Worm (Caenorhabditis elegans) whole organism, mixed stage, embryonic: ENCODE measurements around the gene unc-69.

Source experiments
- M03D4.4 ChIP-seq: sonication (generic microtip); optimal IDR thresholded peaks from 2 replicates; lab custom pipeline; 2017; ENCODE audit warnings: mild to moderate bottlenecking, missing genetic modification characterization, missing compliant biosample characterization
- blmp-1 ChIP-seq: fragments of 150-350 bp; optimal IDR thresholded peaks from 2 replicates; lab custom pipeline; 2014; ENCODE audit warnings: missing biosample characterization, missing genetic modification characterization
- ceh-39 ChIP-seq: fragments of 150-350 bp; optimal IDR thresholded peaks from 2 replicates; lab custom pipeline; 2014; ENCODE audit warnings: missing biosample characterization, missing genetic modification characterization
- ceh-43 ChIP-seq: fragments of 200-800 bp; sonication (Bioruptor generic); optimal IDR thresholded peaks from 2 replicates; lab custom pipeline; 2018; ENCODE audit warnings: mild to moderate bottlenecking, missing genetic modification characterization, moderate library complexity, missing compliant biosample characterization
- ces-1 ChIP-seq: fragments of 150-350 bp; optimal IDR thresholded peaks from 2 replicates; lab custom pipeline; 2014; ENCODE audit warnings: missing biosample characterization, missing genetic modification reagents, missing genetic modification characterization
- cnd-1 ChIP-seq: fragments of 200-800 bp; sonication (Bioruptor generic); optimal IDR thresholded peaks from 2 replicates; lab custom pipeline; 2018; ENCODE audit warnings: mild to moderate bottlenecking, missing genetic modification characterization, missing compliant biosample characterization
- drap-1 ChIP-seq: fragments of 200-800 bp; sonication (Bioruptor generic); optimal IDR thresholded peaks from 3 replicates; lab custom pipeline; 2018; ENCODE audit warnings: mild to moderate bottlenecking, missing genetic modification characterization, missing compliant biosample characterization
- elt-1 ChIP-seq: sonication (generic microtip); optimal IDR thresholded peaks from 2 replicates; lab custom pipeline; 2017; ENCODE audit warnings: missing genetic modification characterization, mild to moderate bottlenecking, missing compliant biosample characterization, antibody characterized with exemption, moderate library complexity, borderline replicate concordance; ENCODE audit not compliant: insufficient read depth
- flh-1 ChIP-seq: fragments of 200-800 bp; sonication (Bioruptor generic); optimal IDR thresholded peaks from 2 replicates; lab custom pipeline; 2018; ENCODE audit warnings: mild to moderate bottlenecking, missing genetic modification characterization, moderate library complexity, missing compliant biosample characterization
- ham-2 ChIP-seq: fragments of 200-800 bp; sonication (Bioruptor generic); optimal IDR thresholded peaks from 2 replicates; lab custom pipeline; 2018; ENCODE audit warnings: mild to moderate bottlenecking, missing genetic modification characterization, missing compliant biosample characterization
- hlh-1 ChIP-seq: fragments of 150-350 bp; optimal IDR thresholded peaks from 2 replicates; lab custom pipeline; 2014; ENCODE audit warnings: missing biosample characterization, missing genetic modification reagents, missing genetic modification characterization
- lin-13 ChIP-seq: fragments of 150-350 bp; optimal IDR thresholded peaks from 2 replicates; lab custom pipeline; 2014; ENCODE audit warnings: missing biosample characterization, missing genetic modification characterization
- lin-32 ChIP-seq: fragments of 200-800 bp; sonication (Bioruptor generic); optimal IDR thresholded peaks from 2 replicates; lab custom pipeline; 2018; ENCODE audit warnings: mild to moderate bottlenecking, missing genetic modification characterization, missing compliant biosample characterization
- lsy-2 ChIP-seq: fragments of 150-350 bp; optimal IDR thresholded peaks from 2 replicates; lab custom pipeline; 2014; ENCODE audit warnings: missing biosample characterization, missing genetic modification characterization
- mab-5 ChIP-seq: fragments of 150-350 bp; optimal IDR thresholded peaks from 2 replicates; lab custom pipeline; 2014; ENCODE audit warnings: missing biosample characterization, missing genetic modification characterization
- mep-1 ChIP-seq: fragments of 150-350 bp; optimal IDR thresholded peaks from 2 replicates; lab custom pipeline; 2017; ENCODE audit warnings: missing biosample characterization, missing genetic modification reagents, missing genetic modification characterization, inconsistent platforms
- mls-2 ChIP-seq: sonication (generic microtip); optimal IDR thresholded peaks from 2 replicates; lab custom pipeline; 2016; ENCODE audit warnings: mild to moderate bottlenecking, missing genetic modification characterization, moderate library complexity, missing compliant biosample characterization
- nhr-12 ChIP-seq: fragments of 150-350 bp; optimal IDR thresholded peaks from 2 replicates; lab custom pipeline; 2014; ENCODE audit warnings: missing biosample characterization, missing genetic modification characterization
- nhr-2 ChIP-seq: fragments of 150-350 bp; optimal IDR thresholded peaks from 2 replicates; lab custom pipeline; 2014; ENCODE audit warnings: missing biosample characterization, missing genetic modification characterization
- nhr-237 ChIP-seq: fragments of 150-350 bp; optimal IDR thresholded peaks from 2 replicates; lab custom pipeline; 2014; ENCODE audit warnings: missing biosample characterization, missing genetic modification characterization
- nhr-28 ChIP-seq: fragments of 150-350 bp; optimal IDR thresholded peaks from 2 replicates; lab custom pipeline; 2014; ENCODE audit warnings: missing biosample characterization, missing genetic modification characterization
- nhr-76 ChIP-seq: sonication (generic microtip); optimal IDR thresholded peaks from 2 replicates; lab custom pipeline; 2017; ENCODE audit warnings: missing biosample characterization, missing genetic modification characterization
- pha-4 ChIP-seq: fragments of 150-350 bp; optimal IDR thresholded peaks from 2 replicates; lab custom pipeline; 2018; ENCODE audit warnings: missing biosample characterization, missing genetic modification reagents, missing genetic modification characterization
- sem-2 ChIP-seq: fragments of 200-800 bp; sonication (Bioruptor generic); optimal IDR thresholded peaks from 2 replicates; lab custom pipeline; 2018; ENCODE audit warnings: mild to moderate bottlenecking, missing genetic modification characterization, missing compliant biosample characterization
- tbx-8 ChIP-seq: fragments of 200-800 bp; sonication (Bioruptor generic); optimal IDR thresholded peaks from 2 replicates; lab custom pipeline; 2018; ENCODE audit warnings: mild to moderate bottlenecking, missing genetic modification characterization, moderate library complexity, missing compliant biosample characterization
- unc-120 ChIP-seq: sonication (generic microtip); optimal IDR thresholded peaks from 2 replicates; lab custom pipeline; 2017; ENCODE audit warnings: missing genetic modification characterization, missing compliant biosample characterization; ENCODE audit not compliant: poor library complexity, severe bottlenecking
- unc-39 ChIP-seq: fragments of 150-350 bp; optimal IDR thresholded peaks from 2 replicates; lab custom pipeline; 2014; ENCODE audit warnings: missing biosample characterization, missing genetic modification characterization
- unc-62 ChIP-seq: fragments of 150-350 bp; optimal IDR thresholded peaks from 2 replicates; lab custom pipeline; 2014; ENCODE audit warnings: missing biosample characterization, missing genetic modification reagents, missing genetic modification characterization
- zip-8 ChIP-seq: fragments of 150-350 bp; optimal IDR thresholded peaks from 2 replicates; lab custom pipeline; 2014; ENCODE audit warnings: missing biosample characterization, missing genetic modification characterization
- ztf-11 ChIP-seq: fragments of 150-350 bp; optimal IDR thresholded peaks from 2 replicates; lab custom pipeline; 2014; ENCODE audit warnings: missing biosample characterization, missing genetic modification characterization

unc-69 gene

ce11 chrIII:10305295-10305694, 13.4 kb upstream of the unc-69 start:
- TF ChIP-seq unc-62 (GFP tag; lab: Kevin White, UChicago) (no peak), ceh-39 (no peak), nhr-28 (no peak), ztf-11 (tag; lab: Kevin White, UChicago) (no peak), lin-32 (no peak), nhr-12 (tag; lab: Kevin White, UChicago) (no peak), blmp-1 (no peak), ham-2 (no peak), lin-13 (tag; lab: Kevin White, UChicago) (no peak), mls-2 (tag; lab: Kevin White, UChicago) (no peak), elt-1 (tag; lab: Kevin White, UChicago) (no peak)

DNA sequence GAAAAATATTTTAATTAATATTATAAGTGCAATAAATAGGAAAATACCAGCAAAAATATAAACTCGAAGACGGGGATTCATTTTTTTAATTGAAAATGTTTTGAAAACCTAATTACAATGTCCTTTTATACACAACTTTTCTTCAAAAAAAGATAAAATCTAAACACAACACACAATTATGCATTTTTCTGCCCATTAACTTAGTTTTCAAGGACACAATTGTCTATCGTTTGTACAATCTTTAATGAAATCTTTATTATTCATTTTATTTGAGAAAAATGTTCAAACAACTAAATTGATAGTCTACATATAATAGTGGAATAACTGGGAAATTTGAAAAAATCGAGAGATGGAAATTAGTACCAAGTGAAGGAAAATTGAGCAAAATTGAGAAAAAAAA, 12.7 kb upstream of the unc-69 start, which contains the start of gene T07A5.1:
Gene T07A5.1, minus strand, starts transcription at position 149 of the 400 bp plus-strand sequence.
- TF ChIP-seq pha-4 (tag; lab: Kevin White, UChicago): no peak
- no peak for TF ChIP-seq nhr-12 (tag; lab: Kevin White, UChicago)
- no peak for TF ChIP-seq cnd-1 (tag; lab: Kevin White, UChicago)
- TF ChIP-seq M03D4.4 (tag; lab: Kevin White, UChicago): no peak
- no peak for TF ChIP-seq zip-8 (tag; lab: Kevin White, UChicago)
- no peak for TF ChIP-seq mab-5 (tag; lab: Kevin White, UChicago)
- TF ChIP-seq unc-120 (tag; lab: Kevin White, UChicago): no peak
- TF ChIP-seq ztf-11 (tag; lab: Kevin White, UChicago): no peak
- no peak for TF ChIP-seq nhr-76 (tag; lab: Kevin White, UChicago)
- no peak for TF ChIP-seq mep-1 (tag; lab: Kevin White, UChicago)
- no peak for TF ChIP-seq blmp-1
- TF ChIP-seq lin-32: no peak
- no peak for TF ChIP-seq elt-1 (tag; lab: Kevin White, UChicago)
- TF ChIP-seq nhr-2 (tag; lab: Kevin White, UChicago): no peak
- no peak for TF ChIP-seq tbx-8 (GFP tag; lab: Kevin White, UChicago)
- no peak for TF ChIP-seq mls-2 (tag; lab: Kevin White, UChicago)
- no peak for TF ChIP-seq unc-39 (tag; lab: Kevin White, UChicago)
- no peak for TF ChIP-seq ceh-43 (GFP tag; lab: Kevin White, UChicago)
- TF ChIP-seq, all 35 proteins: peak for 0

DNA sequence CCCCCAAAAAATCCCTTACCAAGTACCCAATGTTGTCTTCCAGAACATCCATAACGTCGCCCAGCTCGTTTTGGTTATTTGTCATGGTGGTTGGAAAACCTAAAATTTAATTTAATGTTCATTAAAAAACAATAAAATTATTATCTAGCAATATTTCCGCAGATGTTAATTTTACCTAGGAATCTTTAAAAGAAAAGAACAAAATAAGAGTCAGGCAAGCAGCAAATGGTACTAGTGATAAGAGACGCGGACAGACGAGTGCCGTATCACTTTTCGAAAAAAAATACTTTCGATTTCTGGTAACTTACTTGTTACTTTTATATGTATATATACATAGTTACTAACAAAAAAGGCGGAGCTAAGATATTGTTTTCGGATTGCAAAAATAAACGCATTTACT, 7.7 kb upstream of the unc-69 start, which contains the start of gene T07A5.7:
Gene T07A5.7, minus strand, starts transcription at position 101 of the 400 bp plus-strand sequence.
- no peak for TF ChIP-seq unc-62 (GFP tag; lab: Kevin White, UChicago)
- no peak for TF ChIP-seq nhr-12 (tag; lab: Kevin White, UChicago)
- TF ChIP-seq blmp-1: no peak
- TF ChIP-seq mab-5 (tag; lab: Kevin White, UChicago): no peak
- no peak for TF ChIP-seq drap-1
- no peak for TF ChIP-seq mls-2 (tag; lab: Kevin White, UChicago)
- no peak for TF ChIP-seq mep-1 (tag; lab: Kevin White, UChicago)
- TF ChIP-seq, all 35 proteins: peak for 0

- TF ChIP-seq nhr-237 (no peak), sem-2 (GFP tag; lab: Kevin White, UChicago) (no peak), unc-39 (tag; lab: Kevin White, UChicago) (no peak), ham-2 (no peak), unc-62 (GFP tag; lab: Kevin White, UChicago) (no peak), nhr-12 (tag; lab: Kevin White, UChicago) (no peak), flh-1 (GFP tag; lab: Kevin White, UChicago) (no peak), ceh-39 (no peak), unc-120 (tag; lab: Kevin White, UChicago) (no peak), mep-1 (tag; lab: Kevin White, UChicago) (no peak), pha-4 (tag; lab: Kevin White, UChicago) (no peak), lin-13 (tag; lab: Kevin White, UChicago) (no peak), lsy-2 (tag; lab: Kevin White, UChicago) (no peak), hlh-1 (tag; lab: Kevin White, UChicago) (no peak), elt-1 (tag; lab: Kevin White, UChicago) (no peak)
- TF ChIP-seq, all 35 proteins: peak for 0
These were observed 4.5 kb upstream of the unc-69 start for ce11 chrIII:10314234-10314633.

ce11 chrIII:10318062-10318609, 603 bp upstream of the unc-69 start, which contains the start of the genes unc-50 and ostf-4:
Gene unc-50, minus strand, starts transcription at chrIII:10318162.
Gene ostf-4, minus strand, starts transcription at chrIII:10318559.
- TF ChIP-seq unc-120 (tag; lab: Kevin White, UChicago): no peak
- TF ChIP-seq ces-1: no peak
- no peak for TF ChIP-seq zip-8 (tag; lab: Kevin White, UChicago)
